Worm (Caenorhabditis elegans): ENCODE measurements around the gene cnc-6.

The cnc-6 gene

DNA sequence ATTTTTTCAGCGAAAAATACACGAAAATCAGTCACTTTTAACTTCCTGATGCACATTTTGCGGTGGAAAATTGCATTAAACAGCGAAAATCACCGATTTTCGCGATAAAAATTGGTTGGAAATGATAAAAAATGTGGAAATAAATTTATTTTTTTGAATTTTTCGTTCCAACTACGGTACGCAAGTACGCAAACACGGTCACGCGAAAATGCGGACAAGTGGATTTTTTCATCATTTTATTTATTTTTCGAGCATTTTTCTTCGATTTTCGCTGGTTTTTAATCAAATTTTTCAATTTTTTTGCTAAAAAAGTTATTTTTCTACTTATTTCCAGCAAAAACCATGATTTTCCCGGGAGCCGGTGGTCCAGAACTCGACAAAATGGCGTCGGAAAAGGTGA is 14.1 kb downstream of the cnc-6 start, which contains the start of gene Y39A3CL.3 (continued):
- no peak for TF ChIP-seq nhr-47 (tag; optimal IDR thresholded peaks at IDR 0.05)
- TF ChIP-seq rnt-1 (tag; optimal IDR thresholded peaks at IDR 0.05), result peak; percentile 29
- TF ChIP-seq aly-2 (tag; optimal IDR thresholded peaks at IDR 0.05), result no peak
- TF ChIP-seq nhr-71 (tag; optimal IDR thresholded peaks at IDR 0.05), result no peak
- peak; percentile 14 for TF ChIP-seq lin-14 (GFP tag; optimal IDR thresholded peaks at IDR 0.05)
- peak in 2 of 3 experiments; percentile 58 to 62 for TF ChIP-seq dpl-1 (GFP tag; optimal IDR thresholded peaks at IDR 0.05)
- TF ChIP-seq ces-1 (GFP tag; optimal IDR thresholded peaks at IDR 0.05), result no peak
- TF ChIP-seq ztf-4 (tag; optimal IDR thresholded peaks at IDR 0.05), result no peak
- peak; percentile 9 for TF ChIP-seq tbx-2 (tag; optimal IDR thresholded peaks at IDR 0.05)
- TF ChIP-seq snu-23 (GFP tag; optimal IDR thresholded peaks at IDR 0.05), result no peak
- no peak for TF ChIP-seq fkh-4 (tag; optimal IDR thresholded peaks at IDR 0.05; ENCODE audit: borderline replicate concordance)
- TF ChIP-seq elt-3 (tag; optimal IDR thresholded peaks at IDR 0.05), result no peak
- TF ChIP-seq nhr-77 (tag; optimal IDR thresholded peaks at IDR 0.05), result no peak
- no peak for TF ChIP-seq C04F5.9 (tag; optimal IDR thresholded peaks at IDR 0.05)
- TF ChIP-seq lsy-2 (tag; optimal IDR thresholded peaks at IDR 0.05), result peak; percentile 95 to 98
- TF ChIP-seq ceh-90 (tag; optimal IDR thresholded peaks at IDR 0.05), result no peak

DNA sequence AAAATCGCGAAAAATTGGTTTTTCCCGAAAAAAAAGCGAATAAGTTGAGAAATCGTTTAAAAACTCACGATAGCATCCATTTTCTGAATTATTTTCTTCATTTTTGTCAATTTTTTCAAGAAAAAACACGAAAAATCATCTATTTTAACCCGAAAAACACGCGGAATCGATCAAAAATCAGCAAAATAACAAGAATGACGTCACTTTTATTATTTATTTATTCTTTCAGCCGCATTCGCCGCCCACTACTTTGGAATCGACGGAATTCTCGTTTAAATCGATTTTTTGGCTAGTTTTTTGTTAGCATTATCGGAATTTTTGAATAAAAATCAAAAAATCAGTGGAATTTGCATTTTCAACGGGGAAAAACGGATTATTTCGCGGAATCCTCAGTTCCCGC is 14.6 kb downstream of the cnc-6 start, which contains the start of gene Y39A3CL.4:
Y39A3CL.4 (minus strand) TSS at position 101 of the 400 bp plus-strand sequence.
- TF ChIP-seq egl-13 (tag; optimal IDR thresholded peaks at IDR 0.05) (no peak), nhr-71 (tag; optimal IDR thresholded peaks at IDR 0.05) (no peak), grh-1 (GFP tag; IDR thresholded peaks at IDR 0.05) (no peak), unc-62 (GFP tag; optimal IDR thresholded peaks at IDR 0.05) (no peak), blmp-1 (tag; optimal IDR thresholded peaks at IDR 0.05) (no peak), fkh-8 (tag; optimal IDR thresholded peaks at IDR 0.05) (no peak), snu-23 (GFP tag; optimal IDR thresholded peaks at IDR 0.05) (no peak), hpl-2 (GFP tag; optimal IDR thresholded peaks at IDR 0.05) (no peak), nhr-20 (tag; optimal IDR thresholded peaks at IDR 0.05) (no peak), hlh-4 (tag; optimal IDR thresholded peaks at IDR 0.05) (no peak), sup-37 (GFP tag; optimal IDR thresholded peaks at IDR 0.05) (no peak), pax-3 (tag; optimal IDR thresholded peaks at IDR 0.05) (no peak), ets-5 (GFP tag; IDR thresholded peaks at IDR 0.05) (no peak), nhr-28 (tag; optimal IDR thresholded peaks at IDR 0.05) (no peak), ceh-63 (GFP tag; optimal IDR thresholded peaks at IDR 0.05) (no peak), ceh-90 (tag; optimal IDR thresholded peaks at IDR 0.05) (no peak), ztf-11 (tag; optimal IDR thresholded peaks at IDR 0.05) (no peak), tbx-2 (tag; optimal IDR thresholded peaks at IDR 0.05) (no peak), lin-14 (GFP tag; optimal IDR thresholded peaks at IDR 0.05) (no peak)

DNA sequence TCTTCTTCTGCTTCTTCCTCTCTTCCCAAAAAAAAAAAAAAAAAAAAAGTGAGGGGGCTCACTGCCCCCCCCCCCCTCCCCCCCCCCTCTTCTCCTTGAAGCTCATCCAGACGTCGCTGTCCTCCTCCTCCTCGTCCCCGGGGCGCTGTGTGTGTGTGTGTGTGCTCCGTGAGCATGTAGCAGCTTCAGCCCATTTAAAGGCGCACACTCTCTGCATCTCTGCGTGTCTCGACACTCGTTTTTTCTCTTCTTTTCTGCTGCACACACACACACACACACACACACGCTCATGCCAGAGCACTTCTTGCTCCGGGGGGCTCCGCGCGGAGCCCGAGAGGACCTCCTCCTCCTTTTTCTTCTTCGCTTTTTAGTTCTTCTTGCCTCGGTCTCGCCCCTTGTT is 22.5 kb downstream of the cnc-6 start:
- TF ChIP-seq snpc-4 (tag; optimal IDR thresholded peaks at IDR 0.05) (no peak), nhr-19 (GFP tag; conservative IDR thresholded peaks at IDR 0.05) (peak; percentile 34), fkh-4 (tag; optimal IDR thresholded peaks at IDR 0.05; ENCODE audit: borderline replicate concordance) (no peak), mef-2 (tag; optimal IDR thresholded peaks at IDR 0.05) (no peak), ceh-88 (GFP tag; IDR thresholded peaks at IDR 0.05) (no peak), nhr-84 (tag; optimal IDR thresholded peaks at IDR 0.05) (no peak), efl-1 (optimal IDR thresholded peaks at IDR 0.05) (peak; percentile 42 to 57), efl-1 (GFP tag; optimal IDR thresholded peaks at IDR 0.05 in 1 of 2) (peak in 1 of 2 experiments; percentile 5), sup-37 (GFP tag; optimal IDR thresholded peaks at IDR 0.05) (no peak), nhr-20 (tag; optimal IDR thresholded peaks at IDR 0.05) (no peak), lin-39 (tag; optimal IDR thresholded peaks at IDR 0.05) (no peak), zag-1 (tag; optimal IDR thresholded peaks at IDR 0.05) (peak; percentile 4), mab-9 (GFP tag; IDR thresholded peaks at IDR 0.05) (no peak), tbx-2 (tag; optimal IDR thresholded peaks at IDR 0.05) (peak; percentile 34), nhr-90 (tag; optimal IDR thresholded peaks at IDR 0.05; ENCODE audit: poor library complexity) (no peak), lin-14 (GFP tag; optimal IDR thresholded peaks at IDR 0.05) (peak; percentile 86), nhr-77 (tag; optimal IDR thresholded peaks at IDR 0.05) (no peak), nhr-28 (tag; optimal IDR thresholded peaks at IDR 0.05) (no peak), lin-15B (tag; optimal IDR thresholded peaks at IDR 0.05) (peak; percentile 11), C16A3.4 (tag; optimal IDR thresholded peaks at IDR 0.05) (no peak), C04F5.9 (tag; optimal IDR thresholded peaks at IDR 0.05) (no peak), swsn-7 (tag; optimal IDR thresholded peaks at IDR 0.05) (peak; percentile 51), fos-1 (tag; optimal IDR thresholded peaks at IDR 0.05) (no peak), vab-15 (tag; optimal IDR thresholded peaks at IDR 0.05) (no peak), skn-1 (tag; optimal IDR thresholded peaks at IDR 0.05) (peak; percentile 24), egl-27 (tag; optimal IDR thresholded peaks at IDR 0.05) (no peak), unc-98 (GFP tag; IDR thresholded peaks at IDR 0.05) (no peak), ztf-11 (tag; optimal IDR thresholded peaks at IDR 0.05) (no peak), lsy-2 (tag; optimal IDR thresholded peaks at IDR 0.05) (peak; percentile 52 to 62)

Data from whole organism, L1 larva.